Worm (Caenorhabditis elegans) whole organism, young adult: ENCODE data around the gene Y66D12A.6.
A peak's percentile ranks its signal among the peaks of the same experiment; 100 is the strongest.

Experiments
- F33H1.4 ChIP-seq: fragments of 200-800 bp; sonication (Bioruptor generic); IDR thresholded peaks from 2 replicates; pipeline ENCODE4 v1.3.6; 2022; ENCODE audit warnings: missing genetic modification reagents, missing genetic modification characterization, missing compliant biosample characterization
- F39B2.1 ChIP-seq: fragments of 200-800 bp; sonication (Bioruptor generic); IDR thresholded peaks from 2 replicates; pipeline ENCODE4 v1.3.6; 2022; ENCODE audit warnings: missing genetic modification reagents, missing genetic modification characterization, missing compliant biosample characterization
- K11D2.4 ChIP-seq: fragments of 200-800 bp; sonication (Bioruptor generic); IDR thresholded peaks from 2 replicates; pipeline ENCODE4 v1.3.6; 2022; ENCODE audit warnings: missing genetic modification reagents, missing genetic modification characterization, missing compliant biosample characterization
- K12H6.12 ChIP-seq: fragments of 200-800 bp; sonication (Bioruptor generic); optimal IDR thresholded peaks from 2 replicates; lab custom pipeline; 2018; ENCODE audit warnings: mild to moderate bottlenecking, missing genetic modification characterization, missing compliant biosample characterization
- T26A5.8 ChIP-seq: sonication (generic microtip); optimal IDR thresholded peaks from 2 replicates; lab custom pipeline; 2016; ENCODE audit warnings: missing genetic modification characterization, missing compliant biosample characterization
- Y53G8AR.9 ChIP-seq: fragments of 200-800 bp; sonication (Bioruptor generic); conservative IDR thresholded peaks from 2 replicates; pipeline ENCODE4 v1.3.6; 2022; ENCODE audit warnings: missing genetic modification reagents, missing genetic modification characterization, missing compliant biosample characterization
- akir-1 ChIP-seq: fragments of 200-800 bp; sonication (Bioruptor generic); optimal IDR thresholded peaks from 2 replicates; lab custom pipeline; 2018; ENCODE audit warnings: mild to moderate bottlenecking, missing genetic modification characterization, moderate library complexity, missing compliant biosample characterization
- ama-1 ChIP-seq, 3 experiments: fragments of 150-350 bp in 1 of 3; sonication (generic microtip) in 2 of 3; optimal IDR thresholded peaks; 2 replicates each; lab custom pipeline; 2014 to 2018; ENCODE audit warnings: missing biosample characterization in 2 of 3, missing genetic modification characterization in 2 of 3, missing genetic modification reagents in 2 of 3
- attf-3 ChIP-seq: fragments of 200-800 bp; sonication (Bioruptor generic); conservative IDR thresholded peaks from 2 replicates; pipeline ENCODE4 v1.3.6; 2022; ENCODE audit warnings: missing genetic modification reagents, missing genetic modification characterization, missing compliant biosample characterization
- bed-1 ChIP-seq: fragments of 200-800 bp; sonication (Bioruptor generic); IDR thresholded peaks from 2 replicates; pipeline ENCODE4 v1.3.6; 2022; ENCODE audit warnings: missing genetic modification reagents, missing genetic modification characterization, missing compliant biosample characterization
- ceh-100 ChIP-seq: fragments of 200-800 bp; sonication (Bioruptor generic); IDR thresholded peaks from 2 replicates; pipeline ENCODE4 v1.3.6; 2022; ENCODE audit warnings: missing genetic modification reagents, missing genetic modification characterization, missing compliant biosample characterization
- ceh-40 ChIP-seq: fragments of 200-800 bp; sonication (Bioruptor generic); IDR thresholded peaks from 2 replicates; pipeline ENCODE4 v1.3.6; 2022; ENCODE audit warnings: missing genetic modification characterization, missing compliant biosample characterization
- egl-44 ChIP-seq: fragments of 200-800 bp; sonication (Bioruptor generic); IDR thresholded peaks from 2 replicates; pipeline ENCODE4 v1.3.6; 2022; ENCODE audit warnings: missing genetic modification reagents, missing genetic modification characterization, missing compliant biosample characterization
- ekl-4 ChIP-seq: fragments of 200-800 bp; sonication (Bioruptor generic); IDR thresholded peaks from 2 replicates; pipeline ENCODE4 v1.3.6; 2022; ENCODE audit warnings: missing genetic modification reagents, missing genetic modification characterization, missing compliant biosample characterization
- gei-17 ChIP-seq: fragments of 200-800 bp; sonication (Bioruptor generic); optimal IDR thresholded peaks from 2 replicates; lab custom pipeline; 2018; ENCODE audit warnings: mild to moderate bottlenecking, missing genetic modification characterization, missing compliant biosample characterization
- lag-1 ChIP-seq: fragments of 200-800 bp; sonication (Bioruptor generic); IDR thresholded peaks from 2 replicates; pipeline ENCODE4 v1.3.6; 2022; ENCODE audit warnings: missing genetic modification reagents, missing genetic modification characterization, missing compliant biosample characterization
- lin-35 ChIP-seq, 3 experiments: fragments of 150-350 bp in 2 of 3; sonication (generic microtip) in 1 of 3; optimal IDR thresholded peaks; 2 replicates each; lab custom pipeline; 2014 to 2018; ENCODE audit warnings: missing biosample characterization in 3 of 3, missing genetic modification characterization in 3 of 3, missing genetic modification reagents in 3 of 3
- lir-1 ChIP-seq: fragments of 200-800 bp; sonication (Bioruptor generic); conservative IDR thresholded peaks from 2 replicates; pipeline ENCODE4 v1.3.6; 2022; ENCODE audit warnings: missing genetic modification reagents, missing genetic modification characterization, missing compliant biosample characterization
- lsl-1 ChIP-seq: fragments of 200-800 bp; sonication (Bioruptor generic); optimal IDR thresholded peaks from 2 replicates; lab custom pipeline; 2018; ENCODE audit warnings: mild to moderate bottlenecking, missing genetic modification characterization, moderate library complexity, missing compliant biosample characterization
- madf-10 ChIP-seq: sonication (generic microtip); optimal IDR thresholded peaks from 2 replicates; lab custom pipeline; 2016; ENCODE audit warnings: mild to moderate bottlenecking, missing genetic modification characterization, missing compliant biosample characterization
- mcd-1 ChIP-seq: fragments of 200-800 bp; sonication (Bioruptor generic); IDR thresholded peaks from 2 replicates; pipeline ENCODE4 v1.3.6; 2022; ENCODE audit warnings: missing genetic modification reagents, missing genetic modification characterization, missing compliant biosample characterization
- nhr-120 ChIP-seq: fragments of 200-800 bp; sonication (Bioruptor generic); IDR thresholded peaks from 2 replicates; pipeline ENCODE4 v1.3.6; 2022; ENCODE audit warnings: missing genetic modification characterization, missing compliant biosample characterization
- rec-8 ChIP-seq, 2 experiments: sonication (generic microtip); optimal IDR thresholded peaks; 2 replicates each; lab custom pipeline; 2016; ENCODE audit warnings: mild to moderate bottlenecking in 2 of 2, missing genetic modification characterization in 2 of 2, missing genetic modification reagents in 2 of 2, missing genotype in 2 of 2, missing biosample characterization in 1 of 2, missing compliant biosample characterization in 1 of 2, moderate library complexity in 1 of 2
- repo-1 ChIP-seq: sonication (generic microtip); optimal IDR thresholded peaks from 2 replicates; lab custom pipeline; 2017; ENCODE audit warnings: mild to moderate bottlenecking, missing genetic modification characterization, missing compliant biosample characterization
- snpc-1.3 ChIP-seq: sonication (generic microtip); optimal IDR thresholded peaks from 2 replicates; lab custom pipeline; 2017; ENCODE audit warnings: missing genetic modification characterization, mild to moderate bottlenecking, missing compliant biosample characterization, antibody characterized with exemption, moderate library complexity, missing genotype, missing genetic modification reagents; ENCODE audit not compliant: insufficient read depth
- snpc-3.4 ChIP-seq: sonication (generic microtip); optimal IDR thresholded peaks from 2 replicates; lab custom pipeline; 2017; ENCODE audit warnings: missing genetic modification characterization, mild to moderate bottlenecking, missing compliant biosample characterization, antibody characterized with exemption, moderate library complexity, missing genotype, missing genetic modification reagents
- snpc-4 ChIP-seq, 5 experiments: fragments of 150-350 bp in 1 of 5; sonication (generic microtip) in 4 of 5; optimal IDR thresholded peaks; 2 replicates each; lab custom pipeline; 2014 to 2018; ENCODE audit warnings: missing genetic modification characterization in 5 of 5, missing biosample characterization in 3 of 5, antibody characterized with exemption in 2 of 5, mild to moderate bottlenecking in 2 of 5, missing compliant biosample characterization in 2 of 5, missing genotype in 2 of 5, moderate library complexity in 2 of 5, missing genetic modification reagents in 1 of 5
- sptf-2 ChIP-seq: fragments of 200-800 bp; sonication (Bioruptor generic); optimal IDR thresholded peaks from 2 replicates; lab custom pipeline; 2018; ENCODE audit warnings: mild to moderate bottlenecking, missing genetic modification characterization, missing compliant biosample characterization
- tbx-9 ChIP-seq: sonication (generic microtip); optimal IDR thresholded peaks from 2 replicates; lab custom pipeline; 2016; ENCODE audit warnings: borderline replicate concordance, missing genetic modification characterization, inconsistent platforms, missing compliant biosample characterization
- unc-62 ChIP-seq: fragments of 150-350 bp; optimal IDR thresholded peaks from 2 replicates; lab custom pipeline; 2014; ENCODE audit warnings: missing biosample characterization, missing genetic modification reagents, missing genetic modification characterization
- xnd-1 ChIP-seq: sonication (generic microtip); optimal IDR thresholded peaks from 2 replicates; lab custom pipeline; 2016; ENCODE audit warnings: missing genotype, missing genetic modification reagents, missing genetic modification characterization, missing compliant biosample characterization
- zfh-2 ChIP-seq: fragments of 200-800 bp; sonication (Bioruptor generic); conservative IDR thresholded peaks from 2 replicates; pipeline ENCODE4 v1.3.6; 2022; ENCODE audit warnings: missing genetic modification reagents, missing genetic modification characterization, missing compliant biosample characterization

The Y66D12A.6 gene

DNA sequence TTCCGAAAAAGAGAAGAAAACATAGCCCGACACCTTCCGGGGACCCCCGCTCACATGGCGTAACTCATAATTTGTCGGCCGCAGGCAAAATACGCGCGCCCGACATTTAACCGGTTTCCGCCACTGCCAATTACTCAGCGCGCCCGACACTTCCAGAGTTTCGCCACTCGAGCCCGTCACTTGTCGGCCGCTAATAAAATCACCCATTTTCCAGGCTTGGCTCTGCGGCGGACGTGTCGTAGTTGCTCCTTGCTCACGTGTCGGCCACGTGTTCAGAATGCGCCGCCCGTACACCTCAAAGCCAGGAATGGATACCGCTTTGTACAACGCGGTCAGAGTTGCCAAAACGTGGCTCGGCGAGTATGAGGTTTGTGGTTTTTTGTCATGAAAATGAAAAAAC, 46.4 kb upstream of the Y66D12A.6 start:
- TF ChIP-seq sptf-2 (GFP tag; lab: Kevin White, UChicago) (peak; percentile 2), K11D2.4 (GFP tag; lab: Robert Waterston, UW) (no peak), snpc-4 (GFP tag; optimal IDR thresholded peaks at IDR 0.05; lab: Kevin White, UChicago) (no peak), snpc-4 (tag; optimal IDR thresholded peaks at IDR 0.05; lab: Kevin White, UChicago) (peak; percentile 8 to 59 (median 33)), mcd-1 (peak; percentile 30; the same call in 1 of the 2 replicates), snpc-1.3 (tag; lab: Kevin White, UChicago) (no peak), lir-1 (GFP tag; lab: Robert Waterston, UW) (no peak), xnd-1 (tag; lab: Kevin White, UChicago) (no peak), zfh-2 (peak; percentile 67), T26A5.8 (tag; lab: Kevin White, UChicago) (no peak), ekl-4 (GFP tag; lab: Robert Waterston, UW) (no peak), Y53G8AR.9 (no peak), gei-17 (GFP tag; lab: Kevin White, UChicago) (no peak), ama-1 (optimal IDR thresholded peaks at IDR 0.05; lab: Kevin White, UChicago) (no peak), ama-1 (GFP tag; optimal IDR thresholded peaks at IDR 0.05; lab: Kevin White, UChicago) (no peak)

DNA sequence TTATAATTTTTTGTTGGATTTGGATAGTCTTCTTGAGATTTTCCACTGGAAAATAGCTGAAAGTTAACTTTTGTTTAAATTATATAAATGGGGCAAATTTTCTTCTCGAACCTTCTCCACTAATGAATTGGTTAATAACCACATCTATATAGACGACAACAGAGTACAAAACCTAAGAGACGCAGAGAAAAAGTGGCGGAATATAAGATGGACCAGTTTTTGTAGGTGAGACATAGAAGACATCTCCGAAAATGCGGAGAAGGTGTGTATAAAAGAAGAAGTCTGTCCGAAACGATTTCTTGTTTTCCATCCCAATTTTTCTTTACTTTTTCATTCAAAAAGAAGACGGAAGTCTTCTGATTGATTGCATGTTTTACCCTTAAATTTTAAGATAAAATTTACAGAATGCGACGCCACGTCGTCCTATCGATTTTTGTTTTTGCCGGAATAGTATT, 43.7 kb upstream of the Y66D12A.6 start, which contains the start of gene gly-8:
Gene gly-8 (plus strand): TSS at position 405 of the 455 bp plus-strand sequence.
- no peak for TF ChIP-seq sptf-2 (GFP tag; lab: Kevin White, UChicago)
- no peak for TF ChIP-seq snpc-1.3 (tag; lab: Kevin White, UChicago)
- TF ChIP-seq F39B2.1 (GFP tag; lab: Robert Waterston, UW) = no peak

DNA sequence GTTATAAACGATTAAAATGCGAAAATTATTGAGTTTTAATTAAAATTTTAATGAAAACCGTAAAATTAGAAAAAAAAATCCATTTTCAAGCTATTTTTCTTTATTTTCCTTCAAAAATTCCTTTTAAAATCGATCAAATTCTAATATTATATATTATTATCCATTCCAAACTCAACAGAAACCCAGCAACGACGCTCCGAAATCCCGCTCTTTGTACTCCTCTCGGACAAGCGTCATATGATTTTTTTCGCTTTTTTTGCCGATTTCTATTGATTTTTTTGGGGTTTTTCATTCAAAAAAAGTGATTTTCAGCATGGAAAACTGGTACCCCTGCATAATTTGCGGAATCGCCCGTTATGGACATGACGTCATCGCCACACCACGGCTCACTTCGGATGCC, 35.2 kb upstream of the Y66D12A.6 start, which contains the start of gene ceh-91:
Gene ceh-91 (plus strand): TSS at position 301 of the 400 bp plus-strand sequence.
- no peak for TF ChIP-seq K12H6.12 (tag; lab: Kevin White, UChicago)
- no peak for TF ChIP-seq lin-35 (GFP tag; optimal IDR thresholded peaks at IDR 0.05; lab: Kevin White, UChicago)
- TF ChIP-seq unc-62 (GFP tag; lab: Kevin White, UChicago) = no peak
- no peak for TF ChIP-seq tbx-9 (tag; lab: Kevin White, UChicago)
- TF ChIP-seq lag-1 (GFP tag; lab: Robert Waterston, UW) = no peak
- TF ChIP-seq madf-10 = no peak
- TF ChIP-seq snpc-3.4 (tag; lab: Kevin White, UChicago) = no peak
- no peak for TF ChIP-seq ceh-100
- TF ChIP-seq ceh-40 (GFP tag; lab: Robert Waterston, UW) = no peak
- no peak for TF ChIP-seq nhr-120 (GFP tag; lab: Robert Waterston, UW)
- no peak for TF ChIP-seq akir-1 (GFP tag; lab: Kevin White, UChicago)
- TF ChIP-seq rec-8 (tag; optimal IDR thresholded peaks at IDR 0.05; lab: Kevin White, UChicago) = no peak
- no peak for TF ChIP-seq egl-44 (GFP tag; lab: Robert Waterston, UW)

DNA sequence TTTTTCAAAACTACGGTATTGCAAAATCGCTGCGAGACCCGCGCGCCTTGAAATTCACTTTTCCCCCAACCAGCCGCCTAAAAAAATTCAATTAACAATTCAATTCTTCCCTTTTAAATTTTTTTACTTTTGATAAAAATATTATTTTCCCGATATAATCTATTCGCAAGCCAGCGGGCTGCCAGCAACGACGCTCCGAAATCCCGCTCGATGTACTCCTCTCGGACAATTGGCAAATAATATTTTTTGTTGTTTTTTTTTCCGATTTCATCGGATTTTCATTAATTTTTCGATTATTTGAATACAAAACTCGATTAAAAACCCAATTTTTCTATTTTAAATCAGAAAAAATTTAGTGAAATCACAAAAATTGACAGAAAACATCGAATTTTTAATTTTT, 34.6 kb upstream of the Y66D12A.6 start:
- peak; percentile 17; the same call in 1 of the 2 replicates for TF ChIP-seq F33H1.4 (GFP tag; lab: Robert Waterston, UW)
- no peak for TF ChIP-seq repo-1 (tag; lab: Kevin White, UChicago)
- TF ChIP-seq lsl-1 (GFP tag; lab: Kevin White, UChicago) = peak; percentile 14
- TF ChIP-seq attf-3 (GFP tag; lab: Robert Waterston, UW) = peak; percentile 66
- no peak for TF ChIP-seq bed-1 (GFP tag; lab: Robert Waterston, UW)
